Worm (Caenorhabditis elegans): ENCODE measurements around the gene K08E5.6.

ce11 chrIII:10136778-10137177 is 4.1 kb upstream of the K08E5.6 start, which contains the start of gene ZK1128.7:
- TF ChIP-seq dao-5 (tag; optimal IDR thresholded peaks at IDR 0.05) (no peak), him-1 (tag; optimal IDR thresholded peaks at IDR 0.05) (no peak), W03F9.2 (tag; optimal IDR thresholded peaks at IDR 0.05) (no peak)
